Worm (Caenorhabditis elegans): Measurements from ENCODE around the gene sumv-1.

- TF ChIP-seq W03F9.2 (tag; optimal IDR thresholded peaks at IDR 0.05) (no peak), him-1 (tag; optimal IDR thresholded peaks at IDR 0.05) (no peak), dao-5 (tag; optimal IDR thresholded peaks at IDR 0.05) (no peak)
These were observed 23.6 kb downstream of the sumv-1 start, which contains the start of gene prmt-5 for ce11 chrIII:5230415-5230814.
